Worm (Caenorhabditis elegans): ENCODE results near the gene utx-1.

utx-1 gene

ce11 chrX:8551687-8552327, 5.1 kb upstream of the utx-1 start, which contains the start of gene dhhc-14:
TSS of gene dhhc-14 (plus strand) at chrX:8552277.
- no peak for TF ChIP-seq nhr-43 (tag; optimal IDR thresholded peaks at IDR 0.05; ENCODE audit: poor library complexity, severe bottlenecking)
- no peak for TF ChIP-seq nhr-77 (tag; optimal IDR thresholded peaks at IDR 0.05)
- TF ChIP-seq mdl-1 (tag; optimal IDR thresholded peaks at IDR 0.05), result peak; percentile 13
- no peak for TF ChIP-seq lsy-12 (tag; optimal IDR thresholded peaks at IDR 0.05)
- no peak for TF ChIP-seq fkh-2 (tag; optimal IDR thresholded peaks at IDR 0.05)
- peak; percentile 23 for TF ChIP-seq skn-1 (tag; optimal IDR thresholded peaks at IDR 0.05)
- TF ChIP-seq unc-62 (GFP tag; optimal IDR thresholded peaks at IDR 0.05), result no peak
- no peak for TF ChIP-seq egl-27 (tag; optimal IDR thresholded peaks at IDR 0.05)
- peak; percentile 45 for TF ChIP-seq pha-4 (tag; optimal IDR thresholded peaks at IDR 0.05)
- TF ChIP-seq nhr-23 (tag; optimal IDR thresholded peaks at IDR 0.05), result peak; percentile 3
- TF ChIP-seq nfya-1 (tag; optimal IDR thresholded peaks at IDR 0.05; ENCODE audit: insufficient read depth), result peak; percentile 71
- TF ChIP-seq ceh-82 (tag; optimal IDR thresholded peaks at IDR 0.05), result no peak
- TF ChIP-seq lin-15B (tag; optimal IDR thresholded peaks at IDR 0.05), result peak; percentile 76
- TF ChIP-seq hmg-11 (tag; optimal IDR thresholded peaks at IDR 0.05), result peak; percentile 57
- no peak for TF ChIP-seq ztf-4 (tag; optimal IDR thresholded peaks at IDR 0.05)
- peak; percentile 80 for TF ChIP-seq lin-39 (tag; optimal IDR thresholded peaks at IDR 0.05)
- TF ChIP-seq ceh-16 (tag; optimal IDR thresholded peaks at IDR 0.05), result no peak
- no peak for TF ChIP-seq ceh-28 (tag; optimal IDR thresholded peaks at IDR 0.05)

- TF ChIP-seq elt-1 (tag; optimal IDR thresholded peaks at IDR 0.05) (peak; percentile 83), zag-1 (tag; optimal IDR thresholded peaks at IDR 0.05) (no peak), unc-39 (tag; optimal IDR thresholded peaks at IDR 0.05) (no peak), nhr-25 (tag; optimal IDR thresholded peaks at IDR 0.05) (peak; percentile 52)
Observed at ce11 chrX:8554029-8554428, 2.9 kb upstream of the utx-1 start.

ce11 chrX:8562586-8562985, 5.6 kb downstream of the utx-1 start:
- TF ChIP-seq lsy-12 (tag; optimal IDR thresholded peaks at IDR 0.05) (no peak), egl-5 (tag; optimal IDR thresholded peaks at IDR 0.05) (no peak), aly-2 (tag; optimal IDR thresholded peaks at IDR 0.05) (no peak), skn-1 (tag; optimal IDR thresholded peaks at IDR 0.05) (no peak), mml-1 (tag; optimal IDR thresholded peaks at IDR 0.05) (no peak), lin-39 (tag; optimal IDR thresholded peaks at IDR 0.05) (no peak), hmg-11 (tag; optimal IDR thresholded peaks at IDR 0.05) (no peak), fkh-2 (tag; optimal IDR thresholded peaks at IDR 0.05) (no peak), nhr-11 (tag; optimal IDR thresholded peaks at IDR 0.05) (no peak), tbx-2 (tag; optimal IDR thresholded peaks at IDR 0.05) (no peak), ceh-9 (tag; optimal IDR thresholded peaks at IDR 0.05) (no peak), pha-4 (tag; optimal IDR thresholded peaks at IDR 0.05) (no peak), unc-62 (GFP tag; optimal IDR thresholded peaks at IDR 0.05) (no peak), ceh-82 (tag; optimal IDR thresholded peaks at IDR 0.05) (no peak), ztf-11 (tag; optimal IDR thresholded peaks at IDR 0.05) (no peak), ZK546.5 (tag; optimal IDR thresholded peaks at IDR 0.05) (no peak), nhr-237 (tag; optimal IDR thresholded peaks at IDR 0.05) (no peak), fos-1 (tag; optimal IDR thresholded peaks at IDR 0.05) (no peak), elt-1 (tag; optimal IDR thresholded peaks at IDR 0.05) (no peak), sea-2 (GFP tag; optimal IDR thresholded peaks at IDR 0.05) (no peak)

ce11 chrX:8563663-8564450, 6.9 kb downstream of the utx-1 start:
- TF ChIP-seq skn-1 (tag; optimal IDR thresholded peaks at IDR 0.05) (no peak), nhr-43 (tag; optimal IDR thresholded peaks at IDR 0.05; ENCODE audit: poor library complexity, severe bottlenecking) (peak; percentile 4), elt-2 (tag; optimal IDR thresholded peaks at IDR 0.05) (peak; percentile 49), jun-1 (tag; optimal IDR thresholded peaks at IDR 0.05) (peak; percentile 49), egl-27 (tag; optimal IDR thresholded peaks at IDR 0.05) (no peak), elt-1 (tag; optimal IDR thresholded peaks at IDR 0.05) (peak; percentile 62), pqm-1 (tag; optimal IDR thresholded peaks at IDR 0.05) (peak; percentile 60), elt-3 (tag; optimal IDR thresholded peaks at IDR 0.05) (peak in 1 of 3 experiments; percentile 66)

Data from whole organism, L3 larva.